Fruit fly (Drosophila melanogaster) whole organism, adult: Measurements from ENCODE around the gene Cpr65Ec.

ENCODE experiments used
- CG11617 ChIP-seq: fragments of 200-800 bp; sonication (Bioruptor generic); optimal IDR thresholded peaks from 2 replicates; lab custom pipeline; 2017; ENCODE audit warnings: mild to moderate bottlenecking, missing biosample characterization, missing genetic modification reagents, missing genetic modification characterization
- CG12768 ChIP-seq: fragments of 200-800 bp; sonication (Bioruptor generic); optimal IDR thresholded peaks from 2 replicates; lab custom pipeline; 2017; ENCODE audit warnings: missing biosample characterization, missing genetic modification characterization, mild to moderate bottlenecking, moderate library complexity, missing genetic modification reagents
- CG14711 ChIP-seq: fragments of 200-800 bp; sonication (Bioruptor generic); optimal IDR thresholded peaks from 2 replicates; lab custom pipeline; 2018; ENCODE audit warnings: missing biosample characterization, mild to moderate bottlenecking, missing genetic modification characterization, moderate library complexity
- CG1620 ChIP-seq: fragments of 200-800 bp; sonication (Bioruptor generic); optimal IDR thresholded peaks from 2 replicates; lab custom pipeline; 2016; ENCODE audit warnings: missing biosample characterization, missing genetic modification characterization
- CG33017 ChIP-seq: fragments of 200-800 bp; sonication (Bioruptor generic); optimal IDR thresholded peaks from 2 replicates; lab custom pipeline; 2018; ENCODE audit warnings: missing biosample characterization, mild to moderate bottlenecking, missing genetic modification characterization, moderate library complexity
- CG5204 ChIP-seq: fragments of 200-800 bp; sonication (Bioruptor generic); optimal IDR thresholded peaks from 2 replicates; lab custom pipeline; 2016; ENCODE audit warnings: missing biosample characterization, missing genetic modification characterization
- CG7045 ChIP-seq: fragments of 200-800 bp; sonication (Bioruptor generic); optimal IDR thresholded peaks from 2 replicates; lab custom pipeline; 2017; ENCODE audit warnings: missing biosample characterization, mild to moderate bottlenecking, missing genetic modification characterization
- CG7101 ChIP-seq: fragments of 200-800 bp; sonication (Bioruptor generic); optimal IDR thresholded peaks from 2 replicates; lab custom pipeline; 2018; ENCODE audit warnings: missing biosample characterization, mild to moderate bottlenecking, missing genetic modification characterization, moderate library complexity
- Clk ChIP-seq: fragments of 200-800 bp; sonication (Bioruptor generic); optimal IDR thresholded peaks from 2 replicates; lab custom pipeline; 2017; ENCODE audit warnings: missing biosample characterization, missing genetic modification characterization
- Crg-1 ChIP-seq: fragments of 200-800 bp; sonication (Bioruptor generic); optimal IDR thresholded peaks from 2 replicates; lab custom pipeline; 2016; ENCODE audit warnings: missing biosample characterization, missing genetic modification characterization
- Hr96 ChIP-seq: fragments of 200-800 bp; sonication (Bioruptor generic); optimal IDR thresholded peaks from 2 replicates; lab custom pipeline; 2016; ENCODE audit warnings: missing biosample characterization, missing genetic modification characterization
- Mnt ChIP-seq: fragments of 200-800 bp; sonication (Bioruptor generic); optimal IDR thresholded peaks from 2 replicates; lab custom pipeline; 2016; ENCODE audit warnings: missing biosample characterization, mild to moderate bottlenecking, missing genetic modification characterization
- bab1 ChIP-seq: fragments of 200-800 bp; sonication (Bioruptor generic); optimal IDR thresholded peaks from 3 replicates; lab custom pipeline; 2019; ENCODE audit warnings: missing biosample characterization, mild to moderate bottlenecking, missing genetic modification characterization, moderate library complexity
- cic ChIP-seq: fragments of 200-800 bp; sonication (Bioruptor generic); optimal IDR thresholded peaks from 2 replicates; lab custom pipeline; 2017; ENCODE audit warnings: missing biosample characterization, mild to moderate bottlenecking, missing genetic modification characterization, moderate library complexity
- cnc ChIP-seq, 2 experiments: fragments of >200 bp; optimal IDR thresholded peaks; 2 replicates each; lab custom pipeline; 2017
- kay ChIP-seq: fragments of 200-800 bp; sonication (Bioruptor generic); peaks from one replicate; lab custom pipeline; 2016; ENCODE audit warnings: missing biosample characterization, missing genetic modification characterization, borderline replicate concordance
- ovo ChIP-seq: fragments of 200-800 bp; sonication (Bioruptor generic); optimal IDR thresholded peaks from 2 replicates; lab custom pipeline; 2016; ENCODE audit warnings: missing biosample characterization, missing genetic modification characterization
- pad ChIP-seq: fragments of 200-800 bp; sonication (Bioruptor generic); optimal IDR thresholded peaks from 3 replicates; lab custom pipeline; 2017; ENCODE audit warnings: missing biosample characterization, missing genetic modification characterization, mild to moderate bottlenecking, moderate library complexity, missing genetic modification reagents
- tj ChIP-seq: fragments of 200-800 bp; sonication (Bioruptor generic); optimal IDR thresholded peaks from 3 replicates; lab custom pipeline; 2017; ENCODE audit warnings: missing biosample characterization, mild to moderate bottlenecking, missing genetic modification characterization, moderate library complexity
- toe ChIP-seq: fragments of 200-800 bp; sonication (Bioruptor generic); optimal IDR thresholded peaks from 2 replicates; lab custom pipeline; 2016; ENCODE audit warnings: missing biosample characterization, missing genetic modification characterization

The Cpr65Ec gene

DNA sequence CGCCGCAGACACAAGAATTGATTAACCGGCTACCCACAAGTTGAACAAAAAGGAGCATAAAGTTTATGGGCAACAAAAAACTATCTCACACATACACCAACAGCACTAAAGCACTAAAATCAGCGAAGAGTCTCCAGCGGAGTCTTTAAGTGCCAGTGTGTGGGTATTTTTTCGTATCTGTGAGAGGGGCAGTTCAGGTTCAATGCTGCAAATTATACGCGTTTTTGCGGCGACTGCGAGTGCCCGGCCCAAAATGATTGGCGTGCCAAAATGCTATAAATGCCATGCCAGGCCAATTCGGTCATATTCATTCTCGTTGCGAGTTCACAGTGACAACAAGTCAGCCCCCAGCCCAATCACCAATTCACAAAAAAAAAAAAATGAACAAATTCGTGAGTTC is at the start of gene Cpr65Ec:
Gene Cpr65Ec (plus strand): TSS at position 301 of the 400 bp plus-strand sequence.
- TF ChIP-seq pad (GFP tag; lab: Kevin White, UChicago) (no peak), tj (GFP tag; lab: Kevin White, UChicago) (no peak), Clk (no peak), ovo (GFP tag; lab: Kevin White, UChicago) (no peak), Mnt (GFP tag; lab: Kevin White, UChicago) (no peak), cic (no peak), Crg-1 (no peak), CG12768 (GFP tag; lab: Kevin White, UChicago) (no peak), kay (GFP tag; lab: Kevin White, UChicago) (no peak), CG7101 (no peak), CG7045 (GFP tag; lab: Kevin White, UChicago) (no peak), CG11617 (GFP tag; lab: Kevin White, UChicago) (no peak), CG14711 (tag; lab: Kevin White, UChicago) (no peak), CG33017 (tag; lab: Kevin White, UChicago) (no peak), CG5204 (GFP tag; lab: Kevin White, UChicago) (no peak), CG1620 (GFP tag; lab: Kevin White, UChicago) (no peak), bab1 (no peak), toe (no peak)

DNA sequence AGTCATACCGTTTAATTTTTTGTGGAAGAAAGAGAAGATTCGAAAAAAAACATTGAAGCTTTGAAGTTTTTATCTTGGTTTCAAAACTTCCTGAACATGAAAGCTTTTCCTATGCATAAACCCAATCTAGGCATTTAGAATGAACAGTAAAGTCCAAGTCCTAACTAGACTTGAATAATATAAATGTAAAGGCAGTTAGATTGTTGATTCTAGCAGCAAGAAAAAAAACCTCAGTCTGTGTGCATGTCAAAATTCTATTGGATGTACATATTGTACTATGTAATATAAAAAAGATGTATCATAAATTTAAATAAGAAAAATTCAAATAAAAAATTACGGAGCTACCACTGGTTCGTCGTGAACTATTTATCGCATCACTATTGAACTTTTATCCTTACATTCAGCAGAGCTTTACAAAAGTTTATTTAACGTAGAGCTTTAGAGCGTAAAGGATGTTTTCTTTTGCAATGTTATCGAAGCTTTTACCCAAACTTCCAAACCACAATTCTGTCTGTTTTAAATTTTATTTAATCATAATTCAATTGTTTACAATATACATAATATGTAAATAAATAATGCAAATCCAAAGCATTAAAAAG is 34.5 kb upstream of the Cpr65Ec start:
- TF ChIP-seq ovo (GFP tag; lab: Kevin White, UChicago) (no peak), tj (GFP tag; lab: Kevin White, UChicago) (no peak), CG33017 (tag; lab: Kevin White, UChicago) (no peak), Crg-1 (no peak), kay (GFP tag; lab: Kevin White, UChicago) (no peak)

DNA sequence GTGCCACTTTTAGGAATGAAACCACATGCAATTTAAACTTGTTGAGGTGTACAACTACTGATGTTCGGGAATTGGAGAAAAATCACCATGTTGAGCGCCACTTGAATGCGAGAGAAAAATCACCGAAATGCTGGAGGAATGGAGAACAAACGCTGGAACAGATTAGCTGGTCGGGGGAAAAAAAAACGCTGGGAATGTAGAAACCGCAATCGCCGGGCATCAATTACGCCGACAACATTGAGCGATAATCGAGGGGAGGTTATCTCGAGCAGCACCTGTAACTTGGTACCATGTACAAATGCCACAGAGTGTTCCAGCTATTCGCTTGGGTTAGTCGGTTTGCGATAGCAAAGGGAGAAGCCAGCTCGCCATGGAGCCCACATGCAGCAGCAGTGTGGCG is 27.0 kb upstream of the Cpr65Ec start, which contains the start of gene CG14823:
Gene CG14823 (plus strand): TSS at position 301 of the 400 bp plus-strand sequence.
- no peak for TF ChIP-seq Hr96 (GFP tag; lab: Kevin White, UChicago)
- TF ChIP-seq tj (GFP tag; lab: Kevin White, UChicago), result no peak
- no peak for TF ChIP-seq cnc (optimal IDR thresholded peaks at IDR 0.05; lab: Kevin White, UChicago)
- TF ChIP-seq CG14711 (tag; lab: Kevin White, UChicago), result no peak
- no peak for TF ChIP-seq CG11617 (GFP tag; lab: Kevin White, UChicago)
- no peak for TF ChIP-seq Clk
- no peak for TF ChIP-seq Crg-1
- TF ChIP-seq CG7101, result no peak
- TF ChIP-seq CG1620 (GFP tag; lab: Kevin White, UChicago), result no peak
- no peak for TF ChIP-seq CG12768 (GFP tag; lab: Kevin White, UChicago)
- TF ChIP-seq cic, result no peak

DNA sequence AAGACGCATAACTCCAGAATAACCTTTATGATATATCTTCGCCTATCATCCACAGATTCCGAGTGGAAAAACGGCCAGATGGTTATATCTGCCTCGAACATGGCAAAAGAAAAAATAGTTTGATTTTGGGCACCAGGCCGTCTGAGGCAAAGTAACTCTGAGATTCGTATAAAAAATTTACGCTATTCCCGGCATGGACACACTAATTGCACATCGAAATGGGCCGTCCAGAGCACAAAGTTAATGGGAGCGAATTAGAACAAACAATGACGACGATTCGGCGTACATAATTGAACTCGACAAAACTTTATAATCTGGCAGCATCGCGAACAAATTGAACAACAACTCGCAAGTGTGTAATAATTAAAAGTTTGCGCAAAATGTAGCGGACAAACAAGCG is 23.9 kb upstream of the Cpr65Ec start, which contains the start of gene CG32391:
Gene CG32391 (minus strand): TSS at position 101 of the 400 bp plus-strand sequence.
- TF ChIP-seq kay (GFP tag; lab: Kevin White, UChicago) (no peak), cic (no peak), CG1620 (GFP tag; lab: Kevin White, UChicago) (no peak), CG11617 (GFP tag; lab: Kevin White, UChicago) (no peak), CG12768 (GFP tag; lab: Kevin White, UChicago) (no peak), CG7101 (no peak), ovo (GFP tag; lab: Kevin White, UChicago) (no peak), pad (GFP tag; lab: Kevin White, UChicago) (no peak), CG7045 (GFP tag; lab: Kevin White, UChicago) (no peak), CG14711 (tag; lab: Kevin White, UChicago) (no peak)

DNA sequence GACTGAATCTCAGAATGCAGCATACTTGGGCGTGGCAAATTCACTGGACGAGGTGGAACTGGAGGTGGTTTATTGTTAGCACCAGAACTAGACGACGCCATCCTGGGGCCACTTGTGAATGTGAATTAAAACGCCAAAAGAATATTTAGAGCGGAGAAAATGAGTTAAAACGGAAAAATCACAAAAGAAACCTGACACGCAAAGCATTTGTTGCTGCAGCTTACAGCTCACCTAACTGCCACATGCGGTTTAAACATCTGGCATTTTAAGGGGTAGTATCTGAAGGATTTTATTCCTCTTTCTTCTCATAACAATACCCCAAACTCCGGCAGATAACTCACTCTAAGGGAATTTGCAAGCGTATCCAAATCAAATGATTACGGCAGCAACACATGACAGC is 17.9 kb upstream of the Cpr65Ec start, which contains the start of gene CG34030:
Gene CG34030 (minus strand): TSS at position 101 of the 400 bp plus-strand sequence.
- TF ChIP-seq CG7101, result no peak
- no peak for TF ChIP-seq bab1
- no peak for TF ChIP-seq toe
- TF ChIP-seq CG1620 (GFP tag; lab: Kevin White, UChicago), result no peak
- no peak for TF ChIP-seq CG5204 (GFP tag; lab: Kevin White, UChicago)
- TF ChIP-seq cic, result no peak
- TF ChIP-seq tj (GFP tag; lab: Kevin White, UChicago), result no peak
- no peak for TF ChIP-seq CG7045 (GFP tag; lab: Kevin White, UChicago)
- TF ChIP-seq pad (GFP tag; lab: Kevin White, UChicago), result no peak
- TF ChIP-seq cnc (optimal IDR thresholded peaks at IDR 0.05; lab: Kevin White, UChicago), result no peak
- TF ChIP-seq CG12768 (GFP tag; lab: Kevin White, UChicago), result no peak
- no peak for TF ChIP-seq Clk
- TF ChIP-seq Mnt (GFP tag; lab: Kevin White, UChicago), result no peak
- no peak for TF ChIP-seq Hr96 (GFP tag; lab: Kevin White, UChicago)
- no peak for TF ChIP-seq CG11617 (GFP tag; lab: Kevin White, UChicago)
- TF ChIP-seq Crg-1, result no peak
- no peak for TF ChIP-seq CG14711 (tag; lab: Kevin White, UChicago)
- TF ChIP-seq ovo (GFP tag; lab: Kevin White, UChicago), result no peak
- TF ChIP-seq kay (GFP tag; lab: Kevin White, UChicago), result no peak

DNA sequence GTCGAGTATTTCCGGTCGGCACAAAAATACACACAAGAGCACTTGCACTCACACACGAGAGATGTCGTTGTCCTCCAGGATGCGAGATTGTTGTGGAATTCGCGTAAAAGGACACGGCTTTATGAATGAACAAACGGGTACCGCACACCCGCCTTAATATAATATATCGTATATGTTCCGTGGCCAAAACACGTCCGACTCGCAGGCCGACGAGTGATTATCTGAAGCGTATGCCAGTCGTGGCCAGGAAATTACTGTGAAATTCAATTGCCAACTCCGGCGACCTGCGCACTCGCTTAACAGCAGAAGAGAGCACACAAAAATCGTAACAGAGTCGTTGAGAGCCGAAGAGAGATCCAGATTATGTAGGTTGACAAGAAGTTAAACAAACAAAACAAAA is 15.7 kb upstream of the Cpr65Ec start, which contains the start of gene CG8641:
Gene CG8641 (minus strand): TSS at position 205 of the 400 bp plus-strand sequence.
- TF ChIP-seq CG7045 (GFP tag; lab: Kevin White, UChicago), result no peak
- no peak for TF ChIP-seq CG5204 (GFP tag; lab: Kevin White, UChicago)
- no peak for TF ChIP-seq Crg-1
- TF ChIP-seq Clk, result no peak
- TF ChIP-seq tj (GFP tag; lab: Kevin White, UChicago), result no peak
- TF ChIP-seq CG1620 (GFP tag; lab: Kevin White, UChicago), result no peak
- no peak for TF ChIP-seq kay (GFP tag; lab: Kevin White, UChicago)
- TF ChIP-seq bab1, result no peak
- TF ChIP-seq toe, result no peak
- TF ChIP-seq CG12768 (GFP tag; lab: Kevin White, UChicago), result no peak
- TF ChIP-seq CG11617 (GFP tag; lab: Kevin White, UChicago), result no peak
- no peak for TF ChIP-seq cic
- TF ChIP-seq Hr96 (GFP tag; lab: Kevin White, UChicago), result no peak
